Fruit fly (Drosophila melanogaster) whole organism, embryonic: ENCODE measurements around the gene temp.

Experiments
- BtbVII ChIP-seq: fragments of 200-800 bp; sonication (Bioruptor generic); optimal IDR thresholded peaks from 3 replicates; lab custom pipeline; 2017; ENCODE audit warnings: missing biosample characterization, mild to moderate bottlenecking, missing genetic modification characterization
- CG10274 ChIP-seq: fragments of 200-800 bp; sonication (Bioruptor generic); optimal IDR thresholded peaks from 3 replicates; lab custom pipeline; 2017; ENCODE audit warnings: missing biosample characterization, mild to moderate bottlenecking, missing genetic modification characterization
- CG10654 ChIP-seq: fragments of 200-800 bp; sonication (Bioruptor generic); optimal IDR thresholded peaks from 2 replicates; lab custom pipeline; 2016; ENCODE audit warnings: missing biosample characterization, missing genetic modification characterization
- CG10979 ChIP-seq: fragments of 200-800 bp; sonication (Bioruptor generic); optimal IDR thresholded peaks from 2 replicates; lab custom pipeline; 2018; ENCODE audit warnings: missing biosample characterization, mild to moderate bottlenecking, missing genetic modification characterization, moderate library complexity
- CG14860 ChIP-seq: fragments of 200-800 bp; sonication (Bioruptor generic); IDR thresholded peaks from 3 replicates; pipeline ENCODE4 v1.3.6; 2022; ENCODE audit warnings: missing biosample characterization, missing genetic modification characterization; ENCODE audit not compliant: partially characterized antibody
- CG17385 ChIP-seq: fragments of 200-800 bp; sonication (Bioruptor generic); optimal IDR thresholded peaks from 3 replicates; lab custom pipeline; 2018; ENCODE audit warnings: missing biosample characterization, mild to moderate bottlenecking, missing genetic modification characterization
- CG18476 ChIP-seq: fragments of 200-800 bp; sonication (Bioruptor generic); optimal IDR thresholded peaks from 2 replicates; lab custom pipeline; 2016; ENCODE audit warnings: missing biosample characterization, mild to moderate bottlenecking, missing genetic modification characterization
- CG18619 ChIP-seq: fragments of 200-800 bp; sonication (Bioruptor generic); optimal IDR thresholded peaks from 3 replicates; lab custom pipeline; 2017; ENCODE audit warnings: missing biosample characterization, mild to moderate bottlenecking, missing genetic modification characterization
- CG30431 ChIP-seq: fragments of 200-800 bp; sonication (Bioruptor generic); optimal IDR thresholded peaks from 2 replicates; lab custom pipeline; 2017; ENCODE audit warnings: missing biosample characterization, missing genetic modification characterization
- CG4328 ChIP-seq: fragments of 200-800 bp; sonication (Bioruptor generic); optimal IDR thresholded peaks from 3 replicates; lab custom pipeline; 2017; ENCODE audit warnings: missing biosample characterization, missing genetic modification reagents, missing genetic modification characterization
- CG4854 ChIP-seq: fragments of 200-800 bp; sonication (Bioruptor generic); optimal IDR thresholded peaks from 2 replicates; lab custom pipeline; 2016; ENCODE audit warnings: missing biosample characterization, missing genetic modification characterization, inconsistent platforms
- CG6272 ChIP-seq: fragments of 200-800 bp; sonication (Bioruptor generic); IDR thresholded peaks from 2 replicates; pipeline ENCODE4 v1.3.6; 2022; ENCODE audit warnings: missing biosample characterization, missing genetic modification characterization
- CG7556 ChIP-seq: fragments of 200-800 bp; sonication (Bioruptor generic); optimal IDR thresholded peaks from 2 replicates; lab custom pipeline; 2017; ENCODE audit warnings: missing biosample characterization, mild to moderate bottlenecking, missing genetic modification characterization
- CG7963 ChIP-seq: fragments of 200-800 bp; sonication (Bioruptor generic); IDR thresholded peaks from 3 replicates; pipeline ENCODE4 v1.3.6; 2022; ENCODE audit warnings: missing biosample characterization, missing genetic modification characterization; ENCODE audit not compliant: partially characterized antibody
- Camta ChIP-seq: fragments of 200-800 bp; sonication (Bioruptor generic); optimal IDR thresholded peaks from 2 replicates; lab custom pipeline; 2016; ENCODE audit warnings: missing biosample characterization, missing genetic modification characterization
- Chrac-16 ChIP-seq: fragments of 200-800 bp; sonication (Bioruptor generic); optimal IDR thresholded peaks from 3 replicates; lab custom pipeline; 2016; ENCODE audit warnings: missing biosample characterization, missing genetic modification characterization
- Dip3 ChIP-seq: fragments of 200-800 bp; sonication (Bioruptor generic); optimal IDR thresholded peaks from 3 replicates; lab custom pipeline; 2016; ENCODE audit warnings: missing biosample characterization, missing genetic modification characterization
- Doc2 ChIP-seq: fragments of 200-800 bp; sonication (Bioruptor generic); IDR thresholded peaks from 2 replicates; pipeline ENCODE4 v1.3.6; 2022; ENCODE audit warnings: missing biosample characterization, missing genetic modification characterization
- Dref ChIP-seq: fragments of 200-800 bp; sonication (Bioruptor generic); IDR thresholded peaks from 2 replicates; pipeline ENCODE4 v1.3.6; 2022; ENCODE audit warnings: missing biosample characterization, missing genetic modification characterization
- Elba2 ChIP-seq: fragments of 200-800 bp; sonication (Bioruptor generic); optimal IDR thresholded peaks from 3 replicates; lab custom pipeline; 2016; ENCODE audit warnings: missing biosample characterization, missing genetic modification characterization
- Fer1 ChIP-seq: fragments of 200-800 bp; sonication (Bioruptor generic); optimal IDR thresholded peaks from 2 replicates; lab custom pipeline; 2017; ENCODE audit warnings: missing biosample characterization, mild to moderate bottlenecking, missing genetic modification characterization
- H2.0 ChIP-seq: fragments of 200-800 bp; sonication (Bioruptor generic); IDR thresholded peaks from 2 replicates; pipeline ENCODE4 v1.3.6; 2022; ENCODE audit warnings: missing biosample characterization, missing genetic modification characterization
- HLH3B ChIP-seq: fragments of 200-800 bp; sonication (Bioruptor generic); IDR thresholded peaks from 2 replicates; pipeline ENCODE4 v1.3.6; 2022; ENCODE audit warnings: missing biosample characterization, missing genetic modification characterization
- Hr78 ChIP-seq, 2 experiments: fragments of 200-800 bp in 1 of 2; fragments of >200 bp in 1 of 2; sonication (Bioruptor generic) in 1 of 2; optimal IDR thresholded peaks; 2 replicates each; lab custom pipeline; 2017 to 2019; ENCODE audit warnings: missing biosample characterization in 2 of 2, missing genetic modification characterization in 2 of 2, mild to moderate bottlenecking in 1 of 2, moderate library complexity in 1 of 2
- MESR4 ChIP-seq: fragments of 200-800 bp; sonication (Bioruptor generic); optimal IDR thresholded peaks from 2 replicates; lab custom pipeline; 2018; ENCODE audit warnings: missing biosample characterization, mild to moderate bottlenecking, missing genetic modification characterization, moderate library complexity
- Mrtf ChIP-seq: fragments of 200-800 bp; sonication (Bioruptor generic); IDR thresholded peaks from 3 replicates; pipeline ENCODE4 v1.3.6; 2022; ENCODE audit warnings: missing biosample characterization, missing genetic modification characterization
- NC2β ChIP-seq: fragments of 200-800 bp; sonication (Bioruptor generic); optimal IDR thresholded peaks from 2 replicates; lab custom pipeline; 2016; ENCODE audit warnings: missing biosample characterization, missing genetic modification characterization
- Neu2 ChIP-seq: fragments of 200-800 bp; sonication (Bioruptor generic); optimal IDR thresholded peaks from 3 replicates; lab custom pipeline; 2016; ENCODE audit warnings: missing biosample characterization, missing genetic modification characterization, borderline replicate concordance
- Opbp ChIP-seq: fragments of 200-800 bp; sonication (Bioruptor generic); IDR thresholded peaks from 3 replicates; pipeline ENCODE4 v1.3.6; 2022; ENCODE audit warnings: missing biosample characterization, missing genetic modification characterization; ENCODE audit not compliant: partially characterized antibody
- Sin3A ChIP-seq: fragments of >200 bp; optimal IDR thresholded peaks from 2 replicates; lab custom pipeline; 2018
- ash1 ChIP-seq: fragments of 200-800 bp; sonication (Bioruptor generic); optimal IDR thresholded peaks from 2 replicates; lab custom pipeline; 2018; ENCODE audit warnings: missing biosample characterization, mild to moderate bottlenecking, missing genetic modification characterization
- bab2 ChIP-seq: fragments of 200-800 bp; sonication (Bioruptor generic); optimal IDR thresholded peaks from 2 replicates; lab custom pipeline; 2016; ENCODE audit warnings: missing biosample characterization, missing genetic modification characterization
- bsh ChIP-seq, 2 experiments: fragments of 200-800 bp; sonication (Bioruptor generic); optimal IDR thresholded peaks; 2 replicates each; lab custom pipeline; 2017 to 2018; ENCODE audit warnings: mild to moderate bottlenecking in 2 of 2, missing biosample characterization in 2 of 2, missing genetic modification characterization in 2 of 2, moderate library complexity in 1 of 2
- btn ChIP-seq: fragments of 200-800 bp; sonication (Bioruptor generic); optimal IDR thresholded peaks from 2 replicates; lab custom pipeline; 2016; ENCODE audit warnings: missing biosample characterization, missing genetic modification characterization
- chn ChIP-seq: fragments of 200-800 bp; sonication (Bioruptor generic); optimal IDR thresholded peaks from 2 replicates; lab custom pipeline; 2016; ENCODE audit warnings: missing biosample characterization, missing genetic modification characterization
- crol ChIP-seq: fragments of 200-800 bp; sonication (Bioruptor generic); IDR thresholded peaks from 2 replicates; pipeline ENCODE4 v1.3.6; 2022; ENCODE audit warnings: missing biosample characterization, missing genetic modification characterization
- dimm ChIP-seq: fragments of 200-800 bp; sonication (Bioruptor generic); IDR thresholded peaks from 2 replicates; pipeline ENCODE4 v1.3.6; 2022; ENCODE audit warnings: missing biosample characterization, missing genetic modification characterization
- grau ChIP-seq: fragments of 200-800 bp; optimal IDR thresholded peaks from 3 replicates; lab custom pipeline; 2019; ENCODE audit warnings: missing biosample characterization, mild to moderate bottlenecking, missing genetic modification characterization, moderate library complexity
- mam ChIP-seq: fragments of 200-800 bp; sonication (Bioruptor generic); optimal IDR thresholded peaks from 3 replicates; lab custom pipeline; 2016; ENCODE audit warnings: missing biosample characterization, missing genetic modification characterization
- pros ChIP-seq: fragments of 200-800 bp; sonication (Bioruptor generic); optimal IDR thresholded peaks from 3 replicates; lab custom pipeline; 2019; ENCODE audit warnings: missing biosample characterization, mild to moderate bottlenecking, missing genetic modification characterization, moderate library complexity
- psq ChIP-seq: fragments of 200-800 bp; sonication (Bioruptor generic); optimal IDR thresholded peaks from 2 replicates; lab custom pipeline; 2017; ENCODE audit warnings: missing biosample characterization, missing genetic modification characterization
- sens ChIP-seq: fragments of 200-800 bp; sonication (Bioruptor generic); peaks from one replicate; lab custom pipeline; 2016; ENCODE audit warnings: missing biosample characterization, missing genetic modification characterization
- seq ChIP-seq: fragments of 200-800 bp; sonication (Bioruptor generic); IDR thresholded peaks from 2 replicates; pipeline ENCODE4 v1.3.6; 2022; ENCODE audit warnings: missing biosample characterization, missing genetic modification characterization
- slou ChIP-seq: fragments of 200-800 bp; sonication (Bioruptor generic); optimal IDR thresholded peaks from 3 replicates; lab custom pipeline; 2016; ENCODE audit warnings: missing biosample characterization, missing genetic modification characterization
- sna ChIP-seq: fragments of 200-800 bp; sonication (Bioruptor generic); IDR thresholded peaks from 2 replicates; pipeline ENCODE4 v1.3.6; 2022; ENCODE audit warnings: missing biosample characterization, missing genetic modification characterization; ENCODE audit not compliant: partially characterized antibody
- stc ChIP-seq: fragments of 200-800 bp; sonication (Bioruptor generic); IDR thresholded peaks from 2 replicates; pipeline ENCODE4 v1.3.6; 2022; ENCODE audit warnings: missing biosample characterization, missing genetic modification characterization
- tio ChIP-seq: fragments of 200-800 bp; sonication (Bioruptor generic); optimal IDR thresholded peaks from 2 replicates; lab custom pipeline; 2017; ENCODE audit warnings: missing biosample characterization, missing genetic modification characterization, inconsistent platforms
- trh ChIP-seq: fragments of 200-800 bp; sonication (Bioruptor generic); optimal IDR thresholded peaks from 2 replicates; lab custom pipeline; 2016; ENCODE audit warnings: missing biosample characterization, missing genetic modification characterization
- yki ChIP-seq: fragments of >200 bp; optimal IDR thresholded peaks from 3 replicates; lab custom pipeline; 2018
- zf30C ChIP-seq: fragments of 200-800 bp; sonication (Bioruptor generic); optimal IDR thresholded peaks from 3 replicates; lab custom pipeline; 2018; ENCODE audit warnings: missing biosample characterization, mild to moderate bottlenecking, missing genetic modification characterization

Gene temp

dm6 chrX:2222181-2222790, 40.0 kb downstream of the temp start, which contains the start of gene Vinc (continued):
- TF ChIP-seq Camta (GFP tag; lab: Kevin White, UChicago) (peak; percentile 82), H2.0 (GFP tag; lab: Robert Waterston, UW) (peak; percentile 62), sna (GFP tag; lab: Robert Waterston, UW) (no peak), CG30431 (peak; percentile 74), CG6272 (GFP tag; lab: Robert Waterston, UW) (peak; percentile 80), CG10274 (GFP tag; lab: Kevin White, UChicago) (peak; percentile 82), CG10654 (peak; percentile 85), pros (peak; percentile 81), Dref (GFP tag; lab: Robert Waterston, UW) (peak; percentile 85), bab2 (GFP tag; lab: Kevin White, UChicago) (peak; percentile 47), CG18476 (peak; percentile 78), ash1 (GFP tag; lab: Kevin White, UChicago) (peak; percentile 35), Neu2 (GFP tag; lab: Kevin White, UChicago) (peak; percentile 58), BtbVII (peak; percentile 93), NC2β (GFP tag; lab: Kevin White, UChicago) (peak; percentile 29), crol (GFP tag; lab: Robert Waterston, UW) (peak; percentile 12; the same call in 1 of the 2 replicates), grau (tag; lab: Kevin White, UChicago) (peak; percentile 85), slou (GFP tag; lab: Kevin White, UChicago) (peak; percentile 86), CG4854 (peak; percentile 73), HLH3B (peak; percentile 78), dimm (GFP tag; lab: Robert Waterston, UW) (no peak), Mrtf (GFP tag; lab: Robert Waterston, UW) (peak; percentile 77; the same call in 2 of the 3 replicates), CG7963 (GFP tag; lab: Robert Waterston, UW) (0 out of 3 replicates have a peak, but pooled peaks have one; percentile 7), Elba2 (no peak), mam (peak; percentile 93), MESR4 (GFP tag; lab: Kevin White, UChicago) (no peak), chn (GFP tag; lab: Kevin White, UChicago) (peak; percentile 62), Fer1 (peak; percentile 97), CG10979 (tag; lab: Kevin White, UChicago) (peak; percentile 89), Sin3A (lab: Kevin White, UChicago) (no peak), CG4328 (GFP tag; lab: Kevin White, UChicago) (peak; percentile 92), Doc2 (GFP tag; lab: Robert Waterston, UW) (no peak), Chrac-16 (GFP tag; lab: Kevin White, UChicago) (peak; percentile 52), yki (lab: Kevin White, UChicago) (no peak), tio (GFP tag; lab: Kevin White, UChicago) (no peak), Dip3 (peak; percentile 86), bsh (GFP tag; optimal IDR thresholded peaks at IDR 0.05; lab: Kevin White, UChicago) (peak; percentile 65 to 73), CG17385 (GFP tag; lab: Kevin White, UChicago) (peak; percentile 96), psq (GFP tag; lab: Kevin White, UChicago) (peak; percentile 88), btn (GFP tag; lab: Kevin White, UChicago) (peak; percentile 62), CG7556 (peak; percentile 83), Opbp (GFP tag; lab: Robert Waterston, UW) (peak; percentile 40; the same call in 2 of the 3 replicates), zf30C (GFP tag; lab: Kevin White, UChicago) (no peak), sens (GFP tag; lab: Kevin White, UChicago) (peak; percentile 98), Hr78 (GFP tag; optimal IDR thresholded peaks at IDR 0.05; lab: Kevin White, UChicago) (no peak), trh (GFP tag; lab: Kevin White, UChicago) (peak; percentile 24), CG14860 (GFP tag; lab: Robert Waterston, UW) (0 out of 3 replicates have a peak, but pooled peaks have one; percentile 47), seq (peak; percentile 66; the same call in 1 of the 2 replicates), stc (peak; percentile 83), CG18619 (GFP tag; lab: Kevin White, UChicago) (peak; percentile 83)
